Worm (Caenorhabditis elegans) whole organism, midembryonic: ENCODE data around the gene Y5H2A.4.
"Not testable (repeated sequence)": the region's sequence is repeated elsewhere in the genome, so short reads cannot be mapped to it uniquely, and the experiment has no call there.

Experiments
- T22C8.4 ChIP-seq: fragments of 200-800 bp; sonication (Bioruptor generic); IDR thresholded peaks from 2 replicates; pipeline ENCODE4 v1.3.6; 2022; ENCODE audit warnings: missing genetic modification characterization, missing compliant biosample characterization
- cog-1 ChIP-seq: sonication (generic microtip); optimal IDR thresholded peaks from 2 replicates; lab custom pipeline; 2016; ENCODE audit warnings: missing genetic modification characterization, missing compliant biosample characterization
- ref-1 ChIP-seq: fragments of 200-800 bp; sonication (Bioruptor generic); conservative IDR thresholded peaks from 2 replicates; pipeline ENCODE4 v1.3.6; 2022; ENCODE audit warnings: missing genetic modification reagents, missing genetic modification characterization, missing compliant biosample characterization
- ztf-23 ChIP-seq: fragments of 200-800 bp; sonication (Bioruptor generic); IDR thresholded peaks from 2 replicates; pipeline ENCODE4 v1.3.6; 2022; ENCODE audit warnings: missing genetic modification reagents, missing genetic modification characterization, missing compliant biosample characterization
- ztf-29 ChIP-seq: fragments of 200-800 bp; sonication (Bioruptor generic); IDR thresholded peaks from 2 replicates; pipeline ENCODE4 v1.3.6; 2022; ENCODE audit warnings: missing genetic modification reagents, missing genetic modification characterization, missing compliant biosample characterization

ce11 chrV:2321001-2321400 is 46.8 kb upstream of the Y5H2A.4 start, which contains the start of gene Y19D10B.6:
- not testable (repeated sequence) for TF ChIP-seq ref-1; ztf-29 (GFP tag; lab: Robert Waterston, UW); cog-1 (tag; lab: Kevin White, UChicago); ztf-23; T22C8.4
